Fruit fly (Drosophila melanogaster): ENCODE results near the gene Dlic.

DNA sequence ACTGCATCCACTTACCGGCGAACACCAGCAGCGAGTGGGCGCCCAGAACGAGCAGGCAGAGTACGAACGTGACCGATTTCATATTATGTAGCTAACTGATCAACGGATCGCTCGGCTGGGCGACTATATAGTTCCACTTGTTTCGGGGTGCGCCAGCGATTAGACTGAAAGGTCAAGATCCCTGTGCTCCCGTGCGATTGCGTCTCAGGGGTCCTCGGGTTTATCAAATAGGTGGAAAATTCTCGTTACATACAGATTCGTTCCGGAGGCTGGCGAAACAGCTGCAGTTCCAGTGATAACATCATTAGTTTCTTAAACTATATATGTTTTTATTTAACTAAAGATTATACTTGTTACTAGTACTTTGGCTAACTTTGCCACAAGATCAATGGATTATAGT, 14.1 kb upstream of the Dlic start, which contains the start of gene ssp7:
- TF ChIP-seq CG8478 (optimal IDR thresholded peaks at IDR 0.05) (no peak), CTCF (optimal IDR thresholded peaks at IDR 0.05) (no peak)

All from S2 (cell line).